Fruit fly (Drosophila melanogaster) ovary, adult (tissue): ENCODE results near the gene ana1.

ENCODE experiments used
- CG17801 ChIP-seq: fragments of 200-800 bp; optimal IDR thresholded peaks from 2 replicates; lab custom pipeline; 2019; ENCODE audit warnings: missing biosample characterization, mild to moderate bottlenecking, missing genetic modification characterization, moderate library complexity; ENCODE audit not compliant: partially characterized antibody

Gene ana1

dm6 chr3R:24585042-24585698, 54.8 kb downstream of the ana1 start, which contains the start of the genes CG13625 and mld:
TSS of gene CG13625 (minus strand) at chr3R:24585160.
TSS of gene mld (plus strand) at chr3R:24585653.
- TF ChIP-seq CG17801 (GFP tag; lab: Kevin White, UChicago): no peak
